Fruit fly (Drosophila melanogaster): ENCODE measurements around the gene CG5623.

DNA sequence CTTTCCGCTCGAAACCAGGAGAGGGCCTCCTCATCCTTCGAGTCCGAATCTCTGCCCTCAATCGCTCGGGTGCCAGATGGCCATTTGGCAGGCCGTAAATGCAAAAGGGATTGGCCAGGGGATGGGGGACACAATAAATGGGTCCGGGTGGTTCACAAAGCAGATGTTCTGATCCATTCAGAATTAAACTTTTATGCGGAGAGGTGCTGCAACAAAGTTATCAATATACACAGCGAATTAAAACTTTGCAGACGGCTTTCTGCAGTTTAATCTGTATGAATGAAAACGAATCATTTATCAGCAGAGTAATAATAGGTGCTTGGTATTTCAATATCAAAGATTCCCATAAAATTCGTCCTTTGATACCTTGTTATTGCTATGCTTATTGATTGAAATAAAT is 40.1 kb upstream of the CG5623 start:
- TF ChIP-seq Myc (optimal IDR thresholded peaks at IDR 0.05): no peak
- TF ChIP-seq insv (optimal IDR thresholded peaks at IDR 0.05): no peak
- TF ChIP-seq psq (optimal IDR thresholded peaks at IDR 0.05): no peak
